Fruit fly (Drosophila melanogaster): ENCODE data around the gene CG42371.

CG42371 gene

DNA sequence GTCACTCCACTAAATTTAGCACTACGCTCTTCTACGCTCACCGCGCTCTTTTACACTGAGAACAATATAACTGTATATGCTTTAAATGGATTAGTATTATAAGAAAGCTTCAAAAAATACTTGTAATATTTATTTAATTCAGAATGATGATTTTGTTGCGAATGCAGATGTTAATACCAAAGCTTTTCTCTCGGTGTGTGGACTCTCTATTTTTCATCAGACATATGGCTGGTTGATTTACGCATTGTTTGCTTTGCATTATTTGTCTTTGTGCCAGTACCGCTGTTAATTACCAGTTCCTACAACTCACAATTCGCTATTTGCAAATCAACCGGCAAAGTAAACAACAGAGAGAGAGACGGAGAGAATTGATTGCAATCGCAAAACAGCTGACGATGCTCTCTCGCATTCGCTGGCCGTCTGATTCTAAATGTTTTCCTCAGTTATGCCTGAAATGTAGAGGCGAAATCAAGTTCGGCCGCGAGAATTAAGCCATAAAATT is 4.7 kb upstream of the CG42371 start (continued):
- TF ChIP-seq grau (tag; optimal IDR thresholded peaks at IDR 0.05) (peak; percentile 95), gfzf (GFP tag; optimal IDR thresholded peaks at IDR 0.05) (no peak), al (GFP tag; IDR thresholded peaks at IDR 0.05) (peak; percentile 97), CG17361 (GFP tag; IDR thresholded peaks at IDR 0.05) (peak; percentile 95), unc-4 (GFP tag; IDR thresholded peaks at IDR 0.05; ENCODE audit: partially characterized antibody) (no peak), Tbp (GFP tag; optimal IDR thresholded peaks at IDR 0.05) (no peak), ase (GFP tag; IDR thresholded peaks at IDR 0.05) (peak; percentile 96), mam (GFP tag; optimal IDR thresholded peaks at IDR 0.05) (peak; percentile 96), CG11456 (GFP tag; IDR thresholded peaks at IDR 0.05) (peak; percentile 99), gcm (GFP tag; optimal IDR thresholded peaks at IDR 0.05) (peak; percentile 95), H2.0 (GFP tag; IDR thresholded peaks at IDR 0.05) (peak; percentile 98), Hmx (GFP tag; optimal IDR thresholded peaks at IDR 0.05) (peak; percentile 78), CG10321 (GFP tag; IDR thresholded peaks at IDR 0.05) (peak; percentile 80), CG17359 (tag; optimal IDR thresholded peaks at IDR 0.05) (peak; percentile 96), Adf1 (GFP tag; IDR thresholded peaks at IDR 0.05) (peak; percentile 87), CG4820 (GFP tag; optimal IDR thresholded peaks at IDR 0.05) (peak; percentile 93), Atf-2 (GFP tag; optimal IDR thresholded peaks at IDR 0.05) (peak; percentile 94), CG2875 (GFP tag; optimal IDR thresholded peaks at IDR 0.05) (peak; percentile 94), CG6765 (GFP tag; optimal IDR thresholded peaks at IDR 0.05) (peak; percentile 93), CG11696 (GFP tag; IDR thresholded peaks at IDR 0.05) (peak; percentile 94), bowl (GFP tag; IDR thresholded peaks at IDR 0.05) (peak; percentile 95), ro (GFP tag; IDR thresholded peaks at IDR 0.05) (peak; percentile 94), yki (optimal IDR thresholded peaks at IDR 0.05) (no peak), mld (GFP tag; IDR thresholded peaks at IDR 0.05; ENCODE audit: partially characterized antibody) (no peak), CG10431 (GFP tag; optimal IDR thresholded peaks at IDR 0.05) (peak; percentile 72), CG12104 (GFP tag; optimal IDR thresholded peaks at IDR 0.05) (peak; percentile 94), Sin3A (optimal IDR thresholded peaks at IDR 0.05) (no peak), Ssrp (tag; optimal IDR thresholded peaks at IDR 0.05) (peak; percentile 91), luna (GFP tag; optimal IDR thresholded peaks at IDR 0.05) (peak; percentile 90), lilli (GFP tag; optimal IDR thresholded peaks at IDR 0.05) (peak; percentile 96), unpg (GFP tag; optimal IDR thresholded peaks at IDR 0.05) (peak; percentile 95), CG4328 (GFP tag; optimal IDR thresholded peaks at IDR 0.05) (peak; percentile 79), NFAT (GFP tag; IDR thresholded peaks at IDR 0.05) (peak; percentile 98), Six4 (GFP tag; optimal IDR thresholded peaks at IDR 0.05) (peak; percentile 92), Ptx1 (GFP tag; IDR thresholded peaks at IDR 0.05) (peak; percentile 99), lov (optimal IDR thresholded peaks at IDR 0.05) (no peak), lov (GFP tag; IDR thresholded peaks at IDR 0.05) (peak; percentile 97), sug (tag; optimal IDR thresholded peaks at IDR 0.05) (peak; percentile 96), CG9727 (GFP tag; optimal IDR thresholded peaks at IDR 0.05) (peak; percentile 97), CG16779 (GFP tag; IDR thresholded peaks at IDR 0.05) (peak; percentile 96), CG2202 (tag; optimal IDR thresholded peaks at IDR 0.05) (peak; percentile 94), croc (GFP tag; conservative IDR thresholded peaks at IDR 0.05) (peak; percentile 91), CG8765 (GFP tag; IDR thresholded peaks at IDR 0.05) (peak; percentile 90), Med (GFP tag) (peak; percentile 99), CG15601 (tag; optimal IDR thresholded peaks at IDR 0.05) (peak; percentile 89), CG12659 (GFP tag; optimal IDR thresholded peaks at IDR 0.05) (peak; percentile 98), CG34422 (GFP tag; IDR thresholded peaks at IDR 0.05) (peak; percentile 99), CG15073 (GFP tag; optimal IDR thresholded peaks at IDR 0.05) (peak; percentile 76), Sry-δ (GFP tag; optimal IDR thresholded peaks at IDR 0.05) (peak; percentile 51), CG18476 (GFP tag; optimal IDR thresholded peaks at IDR 0.05) (peak; percentile 95), Jarid2 (GFP tag; optimal IDR thresholded peaks at IDR 0.05) (peak; percentile 68), CG31388 (GFP tag; optimal IDR thresholded peaks at IDR 0.05) (peak; percentile 85)

Data from whole organism, embryonic.